Fruit fly (Drosophila melanogaster): ENCODE data around the gene CG34281.

dm6 chr3R:17631176-17631865 is 18.6 kb downstream of the CG34281 start:
- TF ChIP-seq EcR (GFP tag; optimal IDR thresholded peaks at IDR 0.05) (no peak), Pif1A (GFP tag; optimal IDR thresholded peaks at IDR 0.05) (no peak)
